Worm (Caenorhabditis elegans) whole organism, L2 larva: ENCODE measurements around the gene taap-1.
A peak's percentile ranks its signal among the peaks of the same experiment; 100 is the strongest.

ENCODE experiments used
- C34F6.9 ChIP-seq: fragments of 150-350 bp; optimal IDR thresholded peaks from 2 replicates; lab custom pipeline; 2014; ENCODE audit warnings: missing biosample characterization, missing genetic modification characterization
- F13H6.1 ChIP-seq: sonication (generic microtip); optimal IDR thresholded peaks from 2 replicates; lab custom pipeline; 2016; ENCODE audit warnings: missing genetic modification characterization, missing compliant biosample characterization
- R02D3.7 ChIP-seq: fragments of 150-350 bp; optimal IDR thresholded peaks from 2 replicates; lab custom pipeline; 2014; ENCODE audit warnings: missing biosample characterization, missing genetic modification characterization
- Y55F3AM.14 ChIP-seq: fragments of 200-800 bp; sonication (Bioruptor generic); optimal IDR thresholded peaks from 2 replicates; lab custom pipeline; 2018; ENCODE audit warnings: mild to moderate bottlenecking, missing genetic modification characterization, missing compliant biosample characterization
- ZK546.5 ChIP-seq: sonication (generic microtip); optimal IDR thresholded peaks from 2 replicates; lab custom pipeline; 2017; ENCODE audit warnings: missing biosample characterization, missing genetic modification characterization
- ama-1 ChIP-seq: fragments of 150-350 bp; optimal IDR thresholded peaks from 2 replicates; lab custom pipeline; 2018; ENCODE audit warnings: inconsistent platforms
- blmp-1 ChIP-seq: sonication (generic microtip); optimal IDR thresholded peaks from 2 replicates; lab custom pipeline; 2017; ENCODE audit warnings: missing genetic modification characterization, mild to moderate bottlenecking, missing compliant biosample characterization, antibody characterized with exemption, moderate library complexity; ENCODE audit not compliant: insufficient read depth
- crh-2 ChIP-seq: sonication (generic microtip); optimal IDR thresholded peaks from 2 replicates; lab custom pipeline; 2017; ENCODE audit warnings: missing biosample characterization, missing genetic modification characterization
- egl-27 ChIP-seq: sonication (generic microtip); optimal IDR thresholded peaks from 3 replicates; lab custom pipeline; 2017; ENCODE audit warnings: missing biosample characterization, missing genetic modification reagents, missing genetic modification characterization
- fos-1 ChIP-seq: fragments of 150-350 bp; optimal IDR thresholded peaks from 2 replicates; lab custom pipeline; 2014; ENCODE audit warnings: missing biosample characterization, missing genetic modification characterization
- gmeb-1 ChIP-seq: fragments of 150-350 bp; optimal IDR thresholded peaks from 2 replicates; lab custom pipeline; 2014; ENCODE audit warnings: missing biosample characterization, missing genetic modification characterization
- lin-13 ChIP-seq: fragments of 150-350 bp; optimal IDR thresholded peaks from 2 replicates; lab custom pipeline; 2014; ENCODE audit warnings: missing biosample characterization, missing genetic modification reagents, missing genetic modification characterization
- lin-39 ChIP-seq: fragments of 150-350 bp; optimal IDR thresholded peaks from 2 replicates; lab custom pipeline; 2014; ENCODE audit warnings: missing biosample characterization, missing genetic modification reagents, missing genetic modification characterization
- lsy-2 ChIP-seq, 2 experiments: fragments of 150-350 bp in 1 of 2; sonication (generic microtip) in 1 of 2; optimal IDR thresholded peaks; 2 replicates each; lab custom pipeline; 2014 to 2017; ENCODE audit warnings: missing biosample characterization in 2 of 2, missing genetic modification characterization in 2 of 2
- mab-5 ChIP-seq: fragments of 150-350 bp; optimal IDR thresholded peaks from 2 replicates; lab custom pipeline; 2014; ENCODE audit warnings: missing biosample characterization, missing genetic modification characterization
- mbf-1 ChIP-seq: sonication (generic microtip); optimal IDR thresholded peaks from 2 replicates; lab custom pipeline; 2017; ENCODE audit warnings: missing biosample characterization, missing genetic modification characterization
- mdl-1 ChIP-seq, 2 experiments: fragments of 150-350 bp in 1 of 2; sonication (generic microtip) in 1 of 2; optimal IDR thresholded peaks; 2 replicates each; lab custom pipeline; 2017; ENCODE audit warnings: missing biosample characterization in 2 of 2, missing genetic modification characterization in 2 of 2
- nhr-10 ChIP-seq: sonication (generic microtip); optimal IDR thresholded peaks from 2 replicates; lab custom pipeline; 2017; ENCODE audit warnings: missing biosample characterization, missing genetic modification characterization
- nhr-11 ChIP-seq: fragments of 150-350 bp; optimal IDR thresholded peaks from 2 replicates; lab custom pipeline; 2014; ENCODE audit warnings: missing biosample characterization, missing genetic modification characterization
- nhr-12 ChIP-seq: fragments of 150-350 bp; optimal IDR thresholded peaks from 2 replicates; lab custom pipeline; 2014; ENCODE audit warnings: missing biosample characterization, missing genetic modification characterization
- nhr-21 ChIP-seq: fragments of 150-350 bp; optimal IDR thresholded peaks from 2 replicates; lab custom pipeline; 2014; ENCODE audit warnings: missing biosample characterization, missing genetic modification characterization
- nhr-237 ChIP-seq: fragments of 150-350 bp; optimal IDR thresholded peaks from 2 replicates; lab custom pipeline; 2014; ENCODE audit warnings: missing biosample characterization, missing genetic modification characterization
- nhr-25 ChIP-seq: fragments of 150-350 bp; sonication (generic microtip); optimal IDR thresholded peaks from 3 replicates; lab custom pipeline; 2014; ENCODE audit warnings: missing biosample characterization, missing genetic modification characterization
- nhr-6 ChIP-seq: fragments of 150-350 bp; optimal IDR thresholded peaks from 2 replicates; lab custom pipeline; 2014; ENCODE audit warnings: missing biosample characterization, missing genetic modification characterization
- nhr-77 ChIP-seq: fragments of 150-350 bp; optimal IDR thresholded peaks from 2 replicates; lab custom pipeline; 2014; ENCODE audit warnings: missing biosample characterization, missing genetic modification characterization
- peb-1 ChIP-seq: fragments of 150-350 bp; optimal IDR thresholded peaks from 2 replicates; lab custom pipeline; 2014; ENCODE audit warnings: missing biosample characterization, missing genetic modification characterization
- sem-4 ChIP-seq: fragments of 150-350 bp; optimal IDR thresholded peaks from 2 replicates; lab custom pipeline; 2014; ENCODE audit warnings: missing biosample characterization, missing genetic modification reagents, missing genetic modification characterization
- skn-1 ChIP-seq: sonication (generic microtip); optimal IDR thresholded peaks from 2 replicates; lab custom pipeline; 2017; ENCODE audit warnings: missing biosample characterization, missing genetic modification characterization
- sma-3 ChIP-seq: sonication (generic microtip); optimal IDR thresholded peaks from 2 replicates; lab custom pipeline; 2016; ENCODE audit warnings: missing genetic modification reagents, missing genetic modification characterization, missing compliant biosample characterization
- sma-9 ChIP-seq, 2 experiments: fragments of 150-350 bp in 1 of 2; sonication (generic microtip) in 1 of 2; optimal IDR thresholded peaks; 2 replicates each; lab custom pipeline; 2014 to 2016; ENCODE audit warnings: missing genetic modification characterization in 2 of 2, mild to moderate bottlenecking in 1 of 2, missing biosample characterization in 1 of 2, missing compliant biosample characterization in 1 of 2, missing genetic modification reagents in 1 of 2, moderate library complexity in 1 of 2
- snpc-4 ChIP-seq: fragments of 150-350 bp; optimal IDR thresholded peaks from 2 replicates; lab custom pipeline; 2014; ENCODE audit warnings: missing biosample characterization, missing genetic modification characterization
- unc-39 ChIP-seq: fragments of 150-350 bp; optimal IDR thresholded peaks from 2 replicates; lab custom pipeline; 2014; ENCODE audit warnings: missing biosample characterization, missing genetic modification characterization
- unc-55 ChIP-seq: fragments of 150-350 bp; sonication (generic microtip); optimal IDR thresholded peaks from 3 replicates; lab custom pipeline; 2014; ENCODE audit warnings: missing biosample characterization, missing genetic modification reagents, missing genetic modification characterization
- ztf-1 ChIP-seq: fragments of 200-800 bp; sonication (Bioruptor generic); conservative IDR thresholded peaks from 2 replicates; pipeline ENCODE4 v1.3.6; 2022; ENCODE audit warnings: missing genetic modification characterization, missing compliant biosample characterization
- ztf-11 ChIP-seq: sonication (generic microtip); optimal IDR thresholded peaks from 2 replicates; lab custom pipeline; 2017; ENCODE audit warnings: missing biosample characterization, missing genetic modification characterization
- ztf-4 ChIP-seq: fragments of 150-350 bp; optimal IDR thresholded peaks from 2 replicates; lab custom pipeline; 2014; ENCODE audit warnings: missing biosample characterization, missing genetic modification characterization

Gene taap-1

ce11 chrII:8444007-8444406, 39.7 kb downstream of the taap-1 start, which contains the start of gene evl-20:
Gene evl-20 (plus strand): TSS chrII:8444307.
- TF ChIP-seq blmp-1 = no peak
- no peak for TF ChIP-seq skn-1 (tag; lab: Kevin White, UChicago)
- no peak for TF ChIP-seq nhr-25 (tag; lab: Kevin White, UChicago)
- no peak for TF ChIP-seq F13H6.1
- no peak for TF ChIP-seq C34F6.9 (tag; lab: Kevin White, UChicago)
- TF ChIP-seq R02D3.7 (tag; lab: Kevin White, UChicago) = no peak
- TF ChIP-seq ztf-11 (tag; lab: Kevin White, UChicago) = no peak
- no peak for TF ChIP-seq ama-1 (lab: Kevin White, UChicago)
- no peak for TF ChIP-seq lin-13 (GFP tag; lab: Kevin White, UChicago)
- TF ChIP-seq Y55F3AM.14 (GFP tag; lab: Kevin White, UChicago) = no peak
- no peak for TF ChIP-seq sma-3 (GFP tag; lab: Kevin White, UChicago)
- TF ChIP-seq snpc-4 (tag; lab: Kevin White, UChicago) = no peak
- no peak for TF ChIP-seq ZK546.5
- TF ChIP-seq nhr-12 = no peak
- no peak for TF ChIP-seq mab-5
- TF ChIP-seq nhr-6 (tag; lab: Kevin White, UChicago) = no peak

- no peak for TF ChIP-seq unc-39 (tag; lab: Kevin White, UChicago)
- no peak for TF ChIP-seq nhr-11 (tag; lab: Kevin White, UChicago)
- no peak for TF ChIP-seq nhr-237 (tag; lab: Kevin White, UChicago)
These were observed 40.9 kb downstream of the taap-1 start, which contains the start of gene eif-3.G for ce11 chrII:8442717-8443223. Gene eif-3.G (plus strand): TSS chrII:8442767.

- TF ChIP-seq F13H6.1 (peak; percentile 1), ama-1 (lab: Kevin White, UChicago) (no peak), skn-1 (tag; lab: Kevin White, UChicago) (no peak), mbf-1 (no peak), crh-2 (tag; lab: Kevin White, UChicago) (peak; percentile 31), nhr-21 (tag; lab: Kevin White, UChicago) (peak; percentile 65), sma-3 (GFP tag; lab: Kevin White, UChicago) (peak; percentile 67), fos-1 (peak; percentile 16), Y55F3AM.14 (GFP tag; lab: Kevin White, UChicago) (peak; percentile 42), gmeb-1 (tag; lab: Kevin White, UChicago) (peak; percentile 53), nhr-25 (tag; lab: Kevin White, UChicago) (peak; percentile 79), peb-1 (no peak), blmp-1 (peak; percentile 17), ztf-11 (tag; lab: Kevin White, UChicago) (no peak), unc-55 (GFP tag; lab: Kevin White, UChicago) (peak; percentile 59), lin-13 (GFP tag; lab: Kevin White, UChicago) (no peak), lsy-2 (tag; optimal IDR thresholded peaks at IDR 0.05; lab: Kevin White, UChicago) (peak; percentile 76 to 93), sma-9 (GFP tag; optimal IDR thresholded peaks at IDR 0.05; lab: Kevin White, UChicago) (peak; percentile 60), sma-9 (tag; optimal IDR thresholded peaks at IDR 0.05; lab: Kevin White, UChicago) (no peak), nhr-11 (tag; lab: Kevin White, UChicago) (no peak), C34F6.9 (tag; lab: Kevin White, UChicago) (peak; percentile 43)
These were observed 41.5 kb downstream of the taap-1 start for ce11 chrII:8442176-8442575.

ce11 chrII:8441519-8441918, 42.2 kb downstream of the taap-1 start:
- TF ChIP-seq sma-9 (GFP tag; optimal IDR thresholded peaks at IDR 0.05; lab: Kevin White, UChicago) = peak; percentile 25
- no peak for TF ChIP-seq sma-9 (tag; optimal IDR thresholded peaks at IDR 0.05; lab: Kevin White, UChicago)
- no peak for TF ChIP-seq nhr-12
- TF ChIP-seq ztf-4 (tag; lab: Kevin White, UChicago) = peak; percentile 1
- TF ChIP-seq nhr-77 (tag; lab: Kevin White, UChicago) = no peak
- TF ChIP-seq, all 48 proteins: peak for 2

ce11 chrII:8440792-8441191, 42.9 kb downstream of the taap-1 start:
- peak; percentile 85 for TF ChIP-seq sma-3 (GFP tag; lab: Kevin White, UChicago)
- TF ChIP-seq nhr-10 (tag; lab: Kevin White, UChicago) = no peak
- TF ChIP-seq fos-1 = peak; percentile 54
- no peak for TF ChIP-seq lin-39 (tag; lab: Kevin White, UChicago)
- TF ChIP-seq nhr-11 (tag; lab: Kevin White, UChicago) = no peak
- peak; percentile 86 for TF ChIP-seq nhr-21 (tag; lab: Kevin White, UChicago)
- peak; percentile 50 for TF ChIP-seq blmp-1
- TF ChIP-seq unc-39 (tag; lab: Kevin White, UChicago) = no peak
- TF ChIP-seq nhr-25 (tag; lab: Kevin White, UChicago) = peak; percentile 66
- TF ChIP-seq sem-4 (tag; lab: Kevin White, UChicago) = no peak
- TF ChIP-seq ZK546.5 = no peak
- no peak for TF ChIP-seq nhr-77 (tag; lab: Kevin White, UChicago)
- peak; percentile 54 for TF ChIP-seq F13H6.1
- TF ChIP-seq egl-27 (tag; lab: Kevin White, UChicago) = peak; percentile 40
- no peak for TF ChIP-seq ztf-1 (GFP tag; lab: Robert Waterston, UW)
- TF ChIP-seq sma-9 (GFP tag; optimal IDR thresholded peaks at IDR 0.05; lab: Kevin White, UChicago) = peak; percentile 90
- TF ChIP-seq sma-9 (tag; optimal IDR thresholded peaks at IDR 0.05; lab: Kevin White, UChicago) = no peak
- peak; percentile 5 to 20 for TF ChIP-seq mdl-1 (tag; optimal IDR thresholded peaks at IDR 0.05; lab: Kevin White, UChicago)
- peak in 1 of 2 experiments; percentile 37 for TF ChIP-seq lsy-2 (tag; optimal IDR thresholded peaks at IDR 0.05; lab: Kevin White, UChicago)
- TF ChIP-seq C34F6.9 (tag; lab: Kevin White, UChicago) = no peak
